Worm (Caenorhabditis elegans) whole organism, mixed stage, embryonic: ENCODE results near the gene cid-1.

ENCODE experiments used
- bed-3 ChIP-seq: fragments of 200-800 bp; sonication (Bioruptor generic); optimal IDR thresholded peaks from 3 replicates; lab custom pipeline; 2018; ENCODE audit warnings: mild to moderate bottlenecking, missing genetic modification characterization, moderate library complexity, missing compliant biosample characterization
- blmp-1 ChIP-seq: fragments of 150-350 bp; optimal IDR thresholded peaks from 2 replicates; lab custom pipeline; 2014; ENCODE audit warnings: missing biosample characterization, missing genetic modification characterization
- ceh-39 ChIP-seq: fragments of 150-350 bp; optimal IDR thresholded peaks from 2 replicates; lab custom pipeline; 2014; ENCODE audit warnings: missing biosample characterization, missing genetic modification characterization
- ceh-43 ChIP-seq: fragments of 200-800 bp; sonication (Bioruptor generic); optimal IDR thresholded peaks from 2 replicates; lab custom pipeline; 2018; ENCODE audit warnings: mild to moderate bottlenecking, missing genetic modification characterization, moderate library complexity, missing compliant biosample characterization
- ceh-83 ChIP-seq: fragments of 200-800 bp; sonication (Bioruptor generic); optimal IDR thresholded peaks from 2 replicates; lab custom pipeline; 2018; ENCODE audit warnings: mild to moderate bottlenecking, missing genetic modification characterization, missing compliant biosample characterization
- ces-1 ChIP-seq: fragments of 150-350 bp; optimal IDR thresholded peaks from 2 replicates; lab custom pipeline; 2014; ENCODE audit warnings: missing biosample characterization, missing genetic modification reagents, missing genetic modification characterization
- cnd-1 ChIP-seq: fragments of 200-800 bp; sonication (Bioruptor generic); optimal IDR thresholded peaks from 2 replicates; lab custom pipeline; 2018; ENCODE audit warnings: mild to moderate bottlenecking, missing genetic modification characterization, missing compliant biosample characterization
- drap-1 ChIP-seq: fragments of 200-800 bp; sonication (Bioruptor generic); optimal IDR thresholded peaks from 3 replicates; lab custom pipeline; 2018; ENCODE audit warnings: mild to moderate bottlenecking, missing genetic modification characterization, missing compliant biosample characterization
- elt-1 ChIP-seq: sonication (generic microtip); optimal IDR thresholded peaks from 2 replicates; lab custom pipeline; 2017; ENCODE audit warnings: missing genetic modification characterization, mild to moderate bottlenecking, missing compliant biosample characterization, antibody characterized with exemption, moderate library complexity, borderline replicate concordance; ENCODE audit not compliant: insufficient read depth
- elt-3 ChIP-seq: fragments of 150-350 bp; optimal IDR thresholded peaks from 2 replicates; lab custom pipeline; 2014; ENCODE audit warnings: missing biosample characterization, missing genetic modification characterization
- flh-1 ChIP-seq: fragments of 200-800 bp; sonication (Bioruptor generic); optimal IDR thresholded peaks from 2 replicates; lab custom pipeline; 2018; ENCODE audit warnings: mild to moderate bottlenecking, missing genetic modification characterization, moderate library complexity, missing compliant biosample characterization
- ham-2 ChIP-seq: fragments of 200-800 bp; sonication (Bioruptor generic); optimal IDR thresholded peaks from 2 replicates; lab custom pipeline; 2018; ENCODE audit warnings: mild to moderate bottlenecking, missing genetic modification characterization, missing compliant biosample characterization
- hlh-1 ChIP-seq: fragments of 150-350 bp; optimal IDR thresholded peaks from 2 replicates; lab custom pipeline; 2014; ENCODE audit warnings: missing biosample characterization, missing genetic modification reagents, missing genetic modification characterization
- lin-32 ChIP-seq: fragments of 200-800 bp; sonication (Bioruptor generic); optimal IDR thresholded peaks from 2 replicates; lab custom pipeline; 2018; ENCODE audit warnings: mild to moderate bottlenecking, missing genetic modification characterization, missing compliant biosample characterization
- lsy-2 ChIP-seq: fragments of 150-350 bp; optimal IDR thresholded peaks from 2 replicates; lab custom pipeline; 2014; ENCODE audit warnings: missing biosample characterization, missing genetic modification characterization
- mep-1 ChIP-seq: fragments of 150-350 bp; optimal IDR thresholded peaks from 2 replicates; lab custom pipeline; 2017; ENCODE audit warnings: missing biosample characterization, missing genetic modification reagents, missing genetic modification characterization, inconsistent platforms
- mls-2 ChIP-seq: sonication (generic microtip); optimal IDR thresholded peaks from 2 replicates; lab custom pipeline; 2016; ENCODE audit warnings: mild to moderate bottlenecking, missing genetic modification characterization, moderate library complexity, missing compliant biosample characterization
- nhr-2 ChIP-seq: fragments of 150-350 bp; optimal IDR thresholded peaks from 2 replicates; lab custom pipeline; 2014; ENCODE audit warnings: missing biosample characterization, missing genetic modification characterization
- nhr-237 ChIP-seq: fragments of 150-350 bp; optimal IDR thresholded peaks from 2 replicates; lab custom pipeline; 2014; ENCODE audit warnings: missing biosample characterization, missing genetic modification characterization
- nhr-28 ChIP-seq: fragments of 150-350 bp; optimal IDR thresholded peaks from 2 replicates; lab custom pipeline; 2014; ENCODE audit warnings: missing biosample characterization, missing genetic modification characterization
- nhr-76 ChIP-seq: sonication (generic microtip); optimal IDR thresholded peaks from 2 replicates; lab custom pipeline; 2017; ENCODE audit warnings: missing biosample characterization, missing genetic modification characterization
- pha-4 ChIP-seq: fragments of 150-350 bp; optimal IDR thresholded peaks from 2 replicates; lab custom pipeline; 2018; ENCODE audit warnings: missing biosample characterization, missing genetic modification reagents, missing genetic modification characterization
- sem-2 ChIP-seq: fragments of 200-800 bp; sonication (Bioruptor generic); optimal IDR thresholded peaks from 2 replicates; lab custom pipeline; 2018; ENCODE audit warnings: mild to moderate bottlenecking, missing genetic modification characterization, missing compliant biosample characterization
- snpc-4 ChIP-seq: fragments of 150-350 bp; optimal IDR thresholded peaks from 2 replicates; lab custom pipeline; 2014; ENCODE audit warnings: missing biosample characterization, missing genetic modification characterization
- tbx-8 ChIP-seq: fragments of 200-800 bp; sonication (Bioruptor generic); optimal IDR thresholded peaks from 2 replicates; lab custom pipeline; 2018; ENCODE audit warnings: mild to moderate bottlenecking, missing genetic modification characterization, moderate library complexity, missing compliant biosample characterization
- unc-120 ChIP-seq: sonication (generic microtip); optimal IDR thresholded peaks from 2 replicates; lab custom pipeline; 2017; ENCODE audit warnings: missing genetic modification characterization, missing compliant biosample characterization; ENCODE audit not compliant: poor library complexity, severe bottlenecking
- unc-39 ChIP-seq: fragments of 150-350 bp; optimal IDR thresholded peaks from 2 replicates; lab custom pipeline; 2014; ENCODE audit warnings: missing biosample characterization, missing genetic modification characterization
- unc-62 ChIP-seq: fragments of 150-350 bp; optimal IDR thresholded peaks from 2 replicates; lab custom pipeline; 2014; ENCODE audit warnings: missing biosample characterization, missing genetic modification reagents, missing genetic modification characterization
- zip-8 ChIP-seq: fragments of 150-350 bp; optimal IDR thresholded peaks from 2 replicates; lab custom pipeline; 2014; ENCODE audit warnings: missing biosample characterization, missing genetic modification characterization
- ztf-11 ChIP-seq: fragments of 150-350 bp; optimal IDR thresholded peaks from 2 replicates; lab custom pipeline; 2014; ENCODE audit warnings: missing biosample characterization, missing genetic modification characterization

The cid-1 gene

ce11 chrIII:5215375-5215774, 41.7 kb downstream of the cid-1 start, which contains the start of gene ZC155.4:
Gene ZC155.4, minus strand, starts transcription at chrIII:5215475.
- TF ChIP-seq cnd-1 (tag; lab: Kevin White, UChicago) (no peak), pha-4 (tag; lab: Kevin White, UChicago) (no peak), lsy-2 (tag; lab: Kevin White, UChicago) (no peak), snpc-4 (tag; lab: Kevin White, UChicago) (no peak), unc-62 (GFP tag; lab: Kevin White, UChicago) (no peak), blmp-1 (no peak), ceh-43 (no peak), hlh-1 (tag; lab: Kevin White, UChicago) (no peak), sem-2 (GFP tag; lab: Kevin White, UChicago) (no peak), mls-2 (tag; lab: Kevin White, UChicago) (no peak), unc-120 (tag; lab: Kevin White, UChicago) (no peak), nhr-2 (no peak)

- TF ChIP-seq ztf-11 (tag; lab: Kevin White, UChicago) (no peak), snpc-4 (tag; lab: Kevin White, UChicago) (no peak), unc-120 (tag; lab: Kevin White, UChicago) (no peak), blmp-1 (no peak), ham-2 (GFP tag; lab: Kevin White, UChicago) (no peak), nhr-76 (tag; lab: Kevin White, UChicago) (no peak)
These were observed 43.8 kb downstream of the cid-1 start, which contains the start of gene cutl-19 for ce11 chrIII:5217511-5217910. Gene cutl-19, minus strand, starts transcription at chrIII:5217611.

ce11 chrIII:5218687-5219086, 45.0 kb downstream of the cid-1 start, which contains the start of gene ZC155.2:
Gene ZC155.2, plus strand, starts transcription at chrIII:5218987.
- TF ChIP-seq drap-1, result no peak
- no peak for TF ChIP-seq lin-32
- TF ChIP-seq mls-2 (tag; lab: Kevin White, UChicago), result no peak
- TF ChIP-seq unc-120 (tag; lab: Kevin White, UChicago), result no peak
- no peak for TF ChIP-seq nhr-2
- TF ChIP-seq hlh-1 (tag; lab: Kevin White, UChicago), result no peak
- no peak for TF ChIP-seq lsy-2 (tag; lab: Kevin White, UChicago)
- TF ChIP-seq nhr-28 (tag; lab: Kevin White, UChicago), result no peak

ce11 chrIII:5221820-5222219, 48.1 kb downstream of the cid-1 start:
- TF ChIP-seq lin-32 (no peak), unc-39 (no peak), tbx-8 (GFP tag; lab: Kevin White, UChicago) (no peak), elt-3 (tag; lab: Kevin White, UChicago) (no peak), drap-1 (no peak), ces-1 (GFP tag; lab: Kevin White, UChicago) (no peak), nhr-237 (tag; lab: Kevin White, UChicago) (no peak), ceh-43 (no peak), mep-1 (tag; lab: Kevin White, UChicago) (no peak), snpc-4 (tag; lab: Kevin White, UChicago) (no peak), pha-4 (tag; lab: Kevin White, UChicago) (no peak), ztf-11 (tag; lab: Kevin White, UChicago) (no peak), cnd-1 (tag; lab: Kevin White, UChicago) (no peak), nhr-2 (no peak), flh-1 (GFP tag; lab: Kevin White, UChicago) (no peak)
- TF ChIP-seq, all 35 proteins: peak for 0

ce11 chrIII:5222777-5223176, 49.1 kb downstream of the cid-1 start:
- no peak for TF ChIP-seq ces-1 (GFP tag; lab: Kevin White, UChicago)
- no peak for TF ChIP-seq nhr-76 (tag; lab: Kevin White, UChicago)
- peak; percentile 8 for TF ChIP-seq pha-4 (tag; lab: Kevin White, UChicago)
- no peak for TF ChIP-seq ceh-83 (GFP tag; lab: Kevin White, UChicago)

ce11 chrIII:5224908-5225307, 51.2 kb downstream of the cid-1 start:
- TF ChIP-seq zip-8 (no peak), ceh-39 (tag; lab: Kevin White, UChicago) (no peak), tbx-8 (GFP tag; lab: Kevin White, UChicago) (no peak), nhr-2 (no peak), elt-1 (tag; lab: Kevin White, UChicago) (no peak), bed-3 (no peak), blmp-1 (no peak)
- TF ChIP-seq, all 35 proteins: peak for 0
